Worm (Caenorhabditis elegans) whole organism, L1 larva: Measurements from ENCODE around the gene slc-36.5.

Source experiments
- C34B4.2 ChIP-seq: sonication (generic microtip); optimal IDR thresholded peaks from 2 replicates; lab custom pipeline; 2017; ENCODE audit warnings: mild to moderate bottlenecking, missing genetic modification characterization, missing compliant biosample characterization
- Y116A8C.19 ChIP-seq: sonication (generic microtip); optimal IDR thresholded peaks from 2 replicates; lab custom pipeline; 2016; ENCODE audit warnings: missing compliant biosample characterization, missing genetic modification characterization, borderline replicate concordance
- aha-1 ChIP-seq: fragments of 150-350 bp; optimal IDR thresholded peaks from 2 replicates; lab custom pipeline; 2014; ENCODE audit warnings: missing biosample characterization, missing genetic modification characterization
- alr-1 ChIP-seq: fragments of 200-800 bp; sonication (Bioruptor generic); optimal IDR thresholded peaks from 2 replicates; lab custom pipeline; 2018; ENCODE audit warnings: borderline replicate concordance, mild to moderate bottlenecking, missing genetic modification characterization, missing compliant biosample characterization
- aly-2 ChIP-seq: fragments of 150-350 bp; optimal IDR thresholded peaks from 2 replicates; lab custom pipeline; 2014; ENCODE audit warnings: missing biosample characterization, missing genetic modification characterization
- ceh-63 ChIP-seq: fragments of 200-800 bp; sonication (Bioruptor generic); optimal IDR thresholded peaks from 2 replicates; lab custom pipeline; 2018; ENCODE audit warnings: mild to moderate bottlenecking, missing genetic modification characterization, missing compliant biosample characterization
- ceh-82 ChIP-seq, 3 experiments: fragments of 150-350 bp in 1 of 3; sonication (generic microtip) in 2 of 3; optimal IDR thresholded peaks; 2 replicates each; lab custom pipeline; 2014 to 2017; ENCODE audit warnings: missing biosample characterization in 3 of 3, missing genetic modification characterization in 3 of 3
- ceh-90 ChIP-seq: sonication (generic microtip); optimal IDR thresholded peaks from 2 replicates; lab custom pipeline; 2016; ENCODE audit warnings: missing genetic modification characterization, missing compliant biosample characterization
- efl-3 ChIP-seq: fragments of 200-800 bp; sonication (Bioruptor generic); optimal IDR thresholded peaks from 2 replicates; lab custom pipeline; 2018; ENCODE audit warnings: mild to moderate bottlenecking, missing genetic modification characterization, missing compliant biosample characterization
- egl-13 ChIP-seq: sonication (generic microtip); optimal IDR thresholded peaks from 2 replicates; lab custom pipeline; 2016; ENCODE audit warnings: missing genotype, missing genetic modification reagents, missing genetic modification characterization, missing compliant biosample characterization
- elt-2 ChIP-seq: sonication (generic microtip); optimal IDR thresholded peaks from 2 replicates; lab custom pipeline; 2016; ENCODE audit warnings: missing genetic modification characterization, mild to moderate bottlenecking, inconsistent platforms, missing compliant biosample characterization, missing genetic modification reagents
- elt-3 ChIP-seq, 6 experiments: fragments of 150-350 bp in 1 of 6; sonication (generic microtip); optimal IDR thresholded peaks; 2 replicates each; lab custom pipeline; 2017 to 2018; ENCODE audit warnings: missing biosample characterization in 6 of 6, missing genetic modification characterization in 6 of 6, inconsistent platforms in 1 of 6
- ets-5 ChIP-seq: fragments of 200-800 bp; sonication (Bioruptor generic); IDR thresholded peaks from 2 replicates; pipeline ENCODE4 v1.3.6; 2022; ENCODE audit warnings: missing genetic modification characterization, missing compliant biosample characterization
- fkh-10 ChIP-seq: sonication (generic microtip); optimal IDR thresholded peaks from 2 replicates; lab custom pipeline; 2017; ENCODE audit warnings: missing biosample characterization, missing genetic modification reagents, missing genetic modification characterization
- fkh-8 ChIP-seq: sonication (generic microtip); optimal IDR thresholded peaks from 2 replicates; lab custom pipeline; 2016; ENCODE audit warnings: mild to moderate bottlenecking, missing genetic modification characterization, missing compliant biosample characterization
- fos-1 ChIP-seq: fragments of 150-350 bp; optimal IDR thresholded peaks from 2 replicates; lab custom pipeline; 2014; ENCODE audit warnings: missing biosample characterization, missing genetic modification characterization
- grh-1 ChIP-seq: fragments of 200-800 bp; sonication (Bioruptor generic); IDR thresholded peaks from 2 replicates; pipeline ENCODE4 v1.3.6; 2022; ENCODE audit warnings: missing genetic modification reagents, missing genetic modification characterization, missing compliant biosample characterization
- hpl-2 ChIP-seq: fragments of 150-350 bp; optimal IDR thresholded peaks from 2 replicates; lab custom pipeline; 2014; ENCODE audit warnings: missing biosample characterization, missing genetic modification reagents, missing genetic modification characterization
- irx-1 ChIP-seq: sonication (generic microtip); optimal IDR thresholded peaks from 2 replicates; lab custom pipeline; 2016; ENCODE audit warnings: missing genetic modification characterization, missing compliant biosample characterization
- isw-1 ChIP-seq: fragments of 200-800 bp; sonication (Bioruptor generic); IDR thresholded peaks from 2 replicates; pipeline ENCODE4 v1.3.6; 2022; ENCODE audit warnings: missing genetic modification characterization, missing compliant biosample characterization
- jun-1 ChIP-seq: fragments of 150-350 bp; optimal IDR thresholded peaks from 2 replicates; lab custom pipeline; 2014; ENCODE audit warnings: missing biosample characterization, missing genetic modification reagents, missing genetic modification characterization
- lin-14 ChIP-seq: fragments of 200-800 bp; sonication (Bioruptor generic); optimal IDR thresholded peaks from 2 replicates; lab custom pipeline; 2018; ENCODE audit warnings: mild to moderate bottlenecking, missing genetic modification characterization, moderate library complexity, missing compliant biosample characterization
- lin-35 ChIP-seq, 2 experiments: fragments of 150-350 bp; optimal IDR thresholded peaks; 2 replicates each; lab custom pipeline; 2014; ENCODE audit warnings: missing biosample characterization in 2 of 2, missing genetic modification characterization in 2 of 2, missing genetic modification reagents in 2 of 2
- lin-39 ChIP-seq: fragments of 150-350 bp; optimal IDR thresholded peaks from 2 replicates; lab custom pipeline; 2014; ENCODE audit warnings: missing biosample characterization, missing genetic modification reagents, missing genetic modification characterization
- mdl-1 ChIP-seq, 2 experiments: fragments of 150-350 bp; optimal IDR thresholded peaks; 2 replicates each; lab custom pipeline; 2014 to 2017; ENCODE audit warnings: missing biosample characterization in 2 of 2, missing genetic modification characterization in 2 of 2, inconsistent platforms in 1 of 2
- mef-2 ChIP-seq: fragments of 150-350 bp; optimal IDR thresholded peaks from 2 replicates; lab custom pipeline; 2014; ENCODE audit warnings: missing biosample characterization, missing genetic modification characterization
- mep-1 ChIP-seq: fragments of 150-350 bp; optimal IDR thresholded peaks from 2 replicates; lab custom pipeline; 2014; ENCODE audit warnings: missing biosample characterization, missing genetic modification characterization
- nhr-12 ChIP-seq: sonication (generic microtip); optimal IDR thresholded peaks from 2 replicates; lab custom pipeline; 2017; ENCODE audit warnings: missing biosample characterization, missing genetic modification characterization
- nhr-19 ChIP-seq: fragments of 200-800 bp; sonication (Bioruptor generic); conservative IDR thresholded peaks from 2 replicates; pipeline ENCODE4 v1.3.6; 2022; ENCODE audit warnings: missing genetic modification characterization, missing compliant biosample characterization
- nhr-237 ChIP-seq: fragments of 150-350 bp; optimal IDR thresholded peaks from 2 replicates; lab custom pipeline; 2014; ENCODE audit warnings: missing biosample characterization, missing genetic modification characterization
- nhr-28 ChIP-seq: fragments of 150-350 bp; optimal IDR thresholded peaks from 2 replicates; lab custom pipeline; 2014; ENCODE audit warnings: missing biosample characterization, missing genetic modification characterization
- nhr-47 ChIP-seq: sonication (generic microtip); optimal IDR thresholded peaks from 2 replicates; lab custom pipeline; 2016; ENCODE audit warnings: mild to moderate bottlenecking, missing genetic modification characterization, moderate library complexity, missing compliant biosample characterization
- nhr-71 ChIP-seq: sonication (generic microtip); optimal IDR thresholded peaks from 2 replicates; lab custom pipeline; 2016; ENCODE audit warnings: mild to moderate bottlenecking, missing genetic modification characterization, moderate library complexity, missing compliant biosample characterization
- nhr-76 ChIP-seq: sonication (generic microtip); optimal IDR thresholded peaks from 2 replicates; lab custom pipeline; 2017; ENCODE audit warnings: missing biosample characterization, missing genetic modification characterization
- nhr-85 ChIP-seq: sonication (generic microtip); peaks from one replicate; lab custom pipeline; 2016; ENCODE audit warnings: missing genetic modification characterization, inconsistent platforms, missing compliant biosample characterization
- nhr-90 ChIP-seq: sonication (generic microtip); optimal IDR thresholded peaks from 2 replicates; lab custom pipeline; 2016; ENCODE audit warnings: mild to moderate bottlenecking, missing genetic modification characterization, missing compliant biosample characterization; ENCODE audit not compliant: poor library complexity
- pag-3 ChIP-seq: sonication (generic microtip); optimal IDR thresholded peaks from 2 replicates; lab custom pipeline; 2017; ENCODE audit warnings: missing genetic modification characterization, mild to moderate bottlenecking, missing compliant biosample characterization, antibody characterized with exemption, borderline replicate concordance; ENCODE audit not compliant: insufficient read depth
- pax-3 ChIP-seq: fragments of 200-800 bp; sonication (Bioruptor generic); optimal IDR thresholded peaks from 2 replicates; lab custom pipeline; 2018; ENCODE audit warnings: mild to moderate bottlenecking, missing genetic modification characterization, moderate library complexity, missing compliant biosample characterization
- pqm-1 ChIP-seq: sonication (generic microtip); optimal IDR thresholded peaks from 3 replicates; lab custom pipeline; 2017; ENCODE audit warnings: missing biosample characterization, missing genetic modification characterization
- skn-1 ChIP-seq: fragments of 150-350 bp; optimal IDR thresholded peaks from 2 replicates; lab custom pipeline; 2014; ENCODE audit warnings: missing biosample characterization, missing genetic modification characterization
- snu-23 ChIP-seq: sonication (generic microtip); optimal IDR thresholded peaks from 2 replicates; lab custom pipeline; 2016; ENCODE audit warnings: missing genetic modification characterization, missing compliant biosample characterization
- swsn-7 ChIP-seq: sonication (generic microtip); optimal IDR thresholded peaks from 2 replicates; lab custom pipeline; 2016; ENCODE audit warnings: missing genetic modification characterization, missing compliant biosample characterization
- tbx-2 ChIP-seq: sonication (generic microtip); optimal IDR thresholded peaks from 2 replicates; lab custom pipeline; 2016; ENCODE audit warnings: missing genetic modification characterization, missing compliant biosample characterization
- tlp-1 ChIP-seq: fragments of 150-350 bp; optimal IDR thresholded peaks from 2 replicates; lab custom pipeline; 2014; ENCODE audit warnings: missing biosample characterization, missing genetic modification characterization
- unc-130 ChIP-seq: fragments of 150-350 bp; optimal IDR thresholded peaks from 2 replicates; lab custom pipeline; 2017; ENCODE audit warnings: missing biosample characterization, missing genetic modification characterization, inconsistent platforms
- unc-62 ChIP-seq: fragments of 150-350 bp; optimal IDR thresholded peaks from 2 replicates; lab custom pipeline; 2014; ENCODE audit warnings: missing biosample characterization, missing genetic modification reagents, missing genetic modification characterization
- unc-98 ChIP-seq: fragments of 200-800 bp; sonication (Bioruptor generic); IDR thresholded peaks from 2 replicates; pipeline ENCODE4 v1.3.6; 2022; ENCODE audit warnings: missing genetic modification characterization, missing compliant biosample characterization
- vab-15 ChIP-seq: sonication (generic microtip); optimal IDR thresholded peaks from 2 replicates; lab custom pipeline; 2017; ENCODE audit warnings: missing genotype, mild to moderate bottlenecking, missing genetic modification characterization, missing compliant biosample characterization
- xbp-1 ChIP-seq: sonication (generic microtip); optimal IDR thresholded peaks from 2 replicates; lab custom pipeline; 2016; ENCODE audit warnings: missing genetic modification characterization, missing compliant biosample characterization
- zag-1 ChIP-seq: fragments of 150-350 bp; optimal IDR thresholded peaks from 2 replicates; lab custom pipeline; 2014; ENCODE audit warnings: missing biosample characterization, missing genetic modification characterization
- zip-4 ChIP-seq: fragments of 200-800 bp; sonication (Bioruptor generic); optimal IDR thresholded peaks from 2 replicates; lab custom pipeline; 2018; ENCODE audit warnings: mild to moderate bottlenecking, missing genetic modification characterization, moderate library complexity, missing compliant biosample characterization
- ztf-11 ChIP-seq, 2 experiments: sonication (generic microtip); optimal IDR thresholded peaks; 2 replicates each; lab custom pipeline; 2016 to 2017; ENCODE audit warnings: missing genetic modification characterization in 2 of 2, missing biosample characterization in 1 of 2, missing compliant biosample characterization in 1 of 2
- ztf-4 ChIP-seq: fragments of 150-350 bp; optimal IDR thresholded peaks from 2 replicates; lab custom pipeline; 2014; ENCODE audit warnings: missing biosample characterization, missing genetic modification characterization

The slc-36.5 gene

ce11 chrII:6829108-6829507, 47.7 kb downstream of the slc-36.5 start (continued):
- TF ChIP-seq fkh-8 (tag; lab: Kevin White, UChicago), result no peak
- no peak for TF ChIP-seq ets-5
- no peak for TF ChIP-seq Y116A8C.19 (tag; lab: Kevin White, UChicago)
- TF ChIP-seq fkh-10 (GFP tag; lab: Kevin White, UChicago), result no peak
- no peak for TF ChIP-seq zag-1 (tag; lab: Kevin White, UChicago)
- TF ChIP-seq nhr-90 (tag; lab: Kevin White, UChicago), result peak; percentile 42
- TF ChIP-seq lin-39, result no peak
- TF ChIP-seq lin-14 (GFP tag; lab: Kevin White, UChicago), result peak; percentile 87
- no peak for TF ChIP-seq irx-1 (tag; lab: Kevin White, UChicago)
- TF ChIP-seq nhr-12 (tag; lab: Kevin White, UChicago), result no peak
- no peak for TF ChIP-seq isw-1 (GFP tag; lab: Robert Waterston, UW)
- TF ChIP-seq lin-35 (GFP tag; optimal IDR thresholded peaks at IDR 0.05; lab: Kevin White, UChicago), result peak in 1 of 2 experiments; percentile 61
- peak; percentile 15 for TF ChIP-seq jun-1 (tag; lab: Kevin White, UChicago)
- TF ChIP-seq nhr-47, result no peak
- TF ChIP-seq nhr-76, result no peak
- no peak for TF ChIP-seq pqm-1
- no peak for TF ChIP-seq grh-1 (GFP tag; lab: Robert Waterston, UW)
- TF ChIP-seq snu-23, result peak; percentile 64
- TF ChIP-seq tlp-1 (tag; lab: Kevin White, UChicago), result no peak
- TF ChIP-seq C34B4.2 (tag; lab: Kevin White, UChicago), result no peak
- TF ChIP-seq mef-2, result no peak
- TF ChIP-seq pag-3 (tag; lab: Kevin White, UChicago), result no peak
- no peak for TF ChIP-seq ceh-63
- no peak for TF ChIP-seq alr-1 (tag; lab: Kevin White, UChicago)
- no peak for TF ChIP-seq xbp-1 (tag; lab: Kevin White, UChicago)
- no peak for TF ChIP-seq unc-62 (GFP tag; lab: Kevin White, UChicago)
- TF ChIP-seq ceh-82 (tag; optimal IDR thresholded peaks at IDR 0.05; lab: Kevin White, UChicago), result peak in 1 of 3 experiments; percentile 23
- no peak for TF ChIP-seq nhr-28
- peak; percentile 64 for TF ChIP-seq skn-1 (tag; lab: Kevin White, UChicago)
- no peak for TF ChIP-seq hpl-2 (GFP tag; lab: Kevin White, UChicago)
- TF ChIP-seq tbx-2 (tag; lab: Kevin White, UChicago), result no peak
- TF ChIP-seq ztf-11 (tag; optimal IDR thresholded peaks at IDR 0.05; lab: Kevin White, UChicago), result no peak
- peak; percentile 22 for TF ChIP-seq swsn-7 (tag; lab: Kevin White, UChicago)
- no peak for TF ChIP-seq efl-3 (GFP tag; lab: Kevin White, UChicago)
- no peak for TF ChIP-seq nhr-237 (tag; lab: Kevin White, UChicago)
- TF ChIP-seq ztf-4, result no peak
- TF ChIP-seq mdl-1 (tag; optimal IDR thresholded peaks at IDR 0.05; lab: Kevin White, UChicago), result peak in 1 of 2 experiments; percentile 61
- TF ChIP-seq aly-2 (tag; lab: Kevin White, UChicago), result no peak
- TF ChIP-seq pax-3 (tag; lab: Kevin White, UChicago), result no peak
- TF ChIP-seq elt-3 (tag; optimal IDR thresholded peaks at IDR 0.05; lab: Kevin White, UChicago), result peak in 4 of 6 experiments; percentile 19 to 81 (median 36)
- peak; percentile 92 for TF ChIP-seq nhr-85 (tag; lab: Kevin White, UChicago)
- peak; percentile 15 for TF ChIP-seq elt-2 (tag; lab: Kevin White, UChicago)
- TF ChIP-seq fos-1 (tag; lab: Kevin White, UChicago), result no peak
- peak; percentile 60 for TF ChIP-seq mep-1
- no peak for TF ChIP-seq aha-1
- no peak for TF ChIP-seq egl-13
- TF ChIP-seq nhr-19 (GFP tag; lab: Robert Waterston, UW), result no peak; the same call in none of the 2 replicates
- TF ChIP-seq vab-15, result peak; percentile 7
- no peak for TF ChIP-seq ceh-90
- peak; percentile 44 for TF ChIP-seq nhr-71 (tag; lab: Kevin White, UChicago)
- TF ChIP-seq unc-130, result no peak
- TF ChIP-seq unc-98 (GFP tag; lab: Robert Waterston, UW), result no peak
- no peak for TF ChIP-seq zip-4 (GFP tag; lab: Kevin White, UChicago)
